Worm (Caenorhabditis elegans) whole organism, L4/young adult: Measurements from ENCODE around the gene unc-7.

Experiments used
- W03F9.2 ChIP-seq: fragments of 150-350 bp; optimal IDR thresholded peaks from 2 replicates; lab custom pipeline; 2014; ENCODE audit warnings: missing biosample characterization, missing genetic modification characterization
- dao-5 ChIP-seq: sonication (generic microtip); optimal IDR thresholded peaks from 2 replicates; lab custom pipeline; 2016; ENCODE audit warnings: missing genotype, missing genetic modification characterization, moderate library complexity, missing compliant biosample characterization
- him-1 ChIP-seq: sonication (generic microtip); optimal IDR thresholded peaks from 2 replicates; lab custom pipeline; 2016; ENCODE audit warnings: missing genotype, missing genetic modification reagents, missing genetic modification characterization, missing compliant biosample characterization

ce11 chrX:15096277-15096676 lies 51.3 kb downstream of the unc-7 start:
- TF ChIP-seq dao-5 (tag; lab: Kevin White, UChicago) (no peak), him-1 (tag; lab: Kevin White, UChicago) (no peak), W03F9.2 (tag; lab: Kevin White, UChicago) (no peak)
